Fruit fly (Drosophila melanogaster) whole organism, wandering third instar larva: ENCODE data around the gene eIF3f1.

Source experiments
- Dfd ChIP-seq: fragments of >200 bp; optimal IDR thresholded peaks from 2 replicates; lab custom pipeline; 2017; ENCODE audit warnings: missing biosample characterization, missing genetic modification characterization
- Hnf4 ChIP-seq: fragments of 200-800 bp; sonication (Bioruptor generic); optimal IDR thresholded peaks from 2 replicates; lab custom pipeline; 2016; ENCODE audit warnings: missing biosample characterization, mild to moderate bottlenecking, missing genetic modification characterization
- Hr78 ChIP-seq: fragments of >200 bp; optimal IDR thresholded peaks from 2 replicates; lab custom pipeline; 2017; ENCODE audit warnings: missing biosample characterization, missing genetic modification characterization
- OdsH ChIP-seq: fragments of 200-800 bp; sonication (Bioruptor generic); optimal IDR thresholded peaks from 2 replicates; lab custom pipeline; 2016; ENCODE audit warnings: missing biosample characterization, mild to moderate bottlenecking, missing genetic modification characterization
- Rel ChIP-seq, 2 experiments: fragments of 200-800 bp; sonication (Bioruptor generic) in 1 of 2; optimal IDR thresholded peaks; 2 replicates in 1 of 2; 3 replicates in 1 of 2; lab custom pipeline; 2016 to 2019; ENCODE audit warnings: mild to moderate bottlenecking in 2 of 2, missing biosample characterization in 2 of 2, missing genetic modification characterization in 2 of 2, moderate library complexity in 1 of 2
- dl ChIP-seq, 2 experiments: fragments of 175-275, 200-275 bp in 1 of 2; fragments of 200-275 bp in 1 of 2; sonication (Bioruptor generic); optimal IDR thresholded peaks; lab custom pipeline; 2018; ENCODE audit warnings: mild to moderate bottlenecking in 2 of 2, missing biosample characterization in 2 of 2, missing genetic modification characterization in 2 of 2, moderate library complexity in 2 of 2; ENCODE audit not compliant: partially characterized antibody in 2 of 2, insufficient read depth in 1 of 2
- h ChIP-seq: fragments of 200-800 bp; sonication (Bioruptor generic); optimal IDR thresholded peaks from 3 replicates; lab custom pipeline; 2016; ENCODE audit warnings: missing biosample characterization, mild to moderate bottlenecking, missing genetic modification characterization
- pan ChIP-seq: fragments of >200 bp; optimal IDR thresholded peaks from 2 replicates; lab custom pipeline; 2017
- psq ChIP-seq: fragments of 200-800 bp; sonication (Bioruptor generic); optimal IDR thresholded peaks from 3 replicates; lab custom pipeline; 2017; ENCODE audit warnings: missing biosample characterization, mild to moderate bottlenecking, missing genetic modification characterization, moderate library complexity
- rgr ChIP-seq: fragments of 200-800 bp; sonication (Bioruptor generic); optimal IDR thresholded peaks from 3 replicates; lab custom pipeline; 2016; ENCODE audit warnings: missing biosample characterization, mild to moderate bottlenecking, missing genetic modification characterization

- TF ChIP-seq pan (no peak), Hnf4 (GFP tag; lab: Kevin White, UChicago) (no peak), dl (GFP tag; optimal IDR thresholded peaks at IDR 0.05; lab: Kevin White, UChicago; ENCODE audit: insufficient read depth in 1 of 2, partially characterized antibody in 2 of 2) (no peak), rgr (no peak), psq (GFP tag; lab: Kevin White, UChicago) (no peak), Rel (GFP tag; optimal IDR thresholded peaks at IDR 0.05; lab: Kevin White, UChicago) (no peak), Rel (tag; optimal IDR thresholded peaks at IDR 0.05; lab: Kevin White, UChicago) (no peak), h (GFP tag; lab: Kevin White, UChicago) (no peak), OdsH (GFP tag; lab: Kevin White, UChicago) (no peak), Dfd (no peak), Hr78 (GFP tag; lab: Kevin White, UChicago) (no peak)
Observed at dm6 chr3R:4694805-4695204, 19.2 kb downstream of the eIF3f1 start.
